Fruit fly (Drosophila melanogaster): ENCODE data around the gene twit.
A peak's percentile ranks its signal among the peaks of the same experiment; 100 is the strongest.

twit gene

DNA sequence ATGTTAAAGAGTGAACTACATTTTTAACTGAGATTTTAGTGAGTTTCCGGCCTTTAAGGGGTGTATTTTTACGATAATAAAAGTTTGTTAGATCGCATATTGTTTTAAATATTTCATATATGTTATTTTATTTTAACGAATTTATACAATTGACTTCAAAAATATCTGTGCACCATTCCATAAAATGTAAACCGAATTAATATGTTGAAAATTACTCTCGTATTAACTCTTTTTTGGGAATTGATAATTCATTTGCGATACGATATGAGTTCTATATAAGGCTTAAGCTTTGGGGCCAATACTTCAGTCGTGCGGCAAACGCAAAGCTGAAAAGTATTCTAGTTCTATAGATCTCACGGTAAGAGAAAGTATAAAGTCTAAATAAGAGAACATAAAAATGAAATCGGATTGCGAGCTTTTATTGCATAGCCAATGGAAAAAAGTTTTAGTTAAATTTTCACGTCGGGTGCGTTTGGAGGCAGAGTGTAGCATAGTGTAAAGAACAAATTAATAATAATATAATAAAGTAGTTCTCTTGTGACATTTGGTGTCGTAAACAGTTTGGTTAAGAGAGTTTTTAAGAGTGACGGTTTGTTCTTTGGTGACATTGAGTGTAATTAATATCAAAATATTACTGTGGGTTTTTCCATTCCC, 28.1 kb upstream of the twit start (continued):
- TF ChIP-seq gsb (GFP tag; IDR thresholded peaks at IDR 0.05) = no peak
- TF ChIP-seq chn (GFP tag; optimal IDR thresholded peaks at IDR 0.05) = no peak
- no peak for TF ChIP-seq btn (GFP tag; optimal IDR thresholded peaks at IDR 0.05)
- no peak for TF ChIP-seq tna (GFP tag; IDR thresholded peaks at IDR 0.05; ENCODE audit: partially characterized antibody)
- TF ChIP-seq CG6683 (GFP tag; optimal IDR thresholded peaks at IDR 0.05) = no peak
- no peak for TF ChIP-seq corto (GFP tag; optimal IDR thresholded peaks at IDR 0.05)
- TF ChIP-seq sim (GFP tag; IDR thresholded peaks at IDR 0.05) = no peak
- no peak for TF ChIP-seq phol (tag; optimal IDR thresholded peaks at IDR 0.05)

DNA sequence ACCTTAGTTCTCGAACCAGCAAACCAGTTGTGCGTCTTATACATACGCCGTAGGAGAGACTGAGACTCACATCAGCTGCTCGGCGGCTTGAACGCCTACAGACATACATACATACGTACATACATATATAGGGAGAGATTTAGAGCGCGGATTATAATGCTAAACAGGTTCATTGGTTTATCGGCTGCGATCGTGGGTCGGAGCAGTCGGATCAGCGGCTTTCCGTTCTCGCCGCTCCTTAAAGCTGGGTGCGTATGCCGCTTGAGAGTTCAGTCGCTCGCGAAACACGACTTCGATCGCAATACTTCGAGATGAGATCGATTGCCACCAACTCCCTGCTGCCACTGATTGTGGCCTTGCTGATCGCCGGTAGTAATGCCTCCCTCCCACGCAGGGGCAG, 27.1 kb upstream of the twit start:
- TF ChIP-seq gce (GFP tag; IDR thresholded peaks at IDR 0.05) (no peak), CG11696 (GFP tag; IDR thresholded peaks at IDR 0.05) (no peak), Vsx1 (GFP tag; optimal IDR thresholded peaks at IDR 0.05) (no peak), mld (GFP tag; IDR thresholded peaks at IDR 0.05; ENCODE audit: partially characterized antibody) (no peak), trem (tag; optimal IDR thresholded peaks at IDR 0.05) (no peak), ase (GFP tag; IDR thresholded peaks at IDR 0.05) (no peak), toy (GFP tag; IDR thresholded peaks at IDR 0.05) (no peak), usp (GFP tag; optimal IDR thresholded peaks at IDR 0.05) (no peak), CG18619 (GFP tag; optimal IDR thresholded peaks at IDR 0.05) (no peak), ftz-f1 (GFP tag; optimal IDR thresholded peaks at IDR 0.05) (no peak), CG30020 (tag; optimal IDR thresholded peaks at IDR 0.05) (no peak), gem (tag; optimal IDR thresholded peaks at IDR 0.05) (no peak), chm (GFP tag; IDR thresholded peaks at IDR 0.05) (no peak), pan (optimal IDR thresholded peaks at IDR 0.05) (no peak), pan (GFP tag; optimal IDR thresholded peaks at IDR 0.05 in 1 of 2, IDR thresholded peaks at IDR 0.05 in 1 of 2) (no peak), yki (optimal IDR thresholded peaks at IDR 0.05) (no peak), nmo (GFP tag; optimal IDR thresholded peaks at IDR 0.05) (no peak), CG10431 (GFP tag; optimal IDR thresholded peaks at IDR 0.05) (no peak), disco-r (GFP tag; optimal IDR thresholded peaks at IDR 0.05) (no peak), Dref (GFP tag; IDR thresholded peaks at IDR 0.05) (no peak), inv (GFP tag; IDR thresholded peaks at IDR 0.05; ENCODE audit: partially characterized antibody) (no peak), CkIIα-i1 (GFP tag; IDR thresholded peaks at IDR 0.05) (no peak), CG13424 (tag; optimal IDR thresholded peaks at IDR 0.05) (no peak), oc (tag; optimal IDR thresholded peaks at IDR 0.05) (peak; percentile 71), CG43689 (GFP tag; IDR thresholded peaks at IDR 0.05) (no peak), bab2 (GFP tag; optimal IDR thresholded peaks at IDR 0.05) (no peak), CG14667 (GFP tag; IDR thresholded peaks at IDR 0.05) (no peak), C15 (GFP tag; IDR thresholded peaks at IDR 0.05) (no peak), Chrac-16 (GFP tag; optimal IDR thresholded peaks at IDR 0.05) (no peak), her (GFP tag; optimal IDR thresholded peaks at IDR 0.05) (no peak), grau (tag; optimal IDR thresholded peaks at IDR 0.05) (no peak), Sox100B (GFP tag; optimal IDR thresholded peaks at IDR 0.05) (no peak), CG14014 (GFP tag; IDR thresholded peaks at IDR 0.05) (no peak), CG7839 (tag; optimal IDR thresholded peaks at IDR 0.05) (no peak), HLH54F (GFP tag; optimal IDR thresholded peaks at IDR 0.05) (no peak), dimm (GFP tag; IDR thresholded peaks at IDR 0.05) (no peak), Atf-2 (GFP tag; optimal IDR thresholded peaks at IDR 0.05) (no peak), HLHmδ (GFP tag; optimal IDR thresholded peaks at IDR 0.05) (peak; percentile 28), CG12942 (GFP tag; optimal IDR thresholded peaks at IDR 0.05) (no peak), CG3838 (GFP tag; optimal IDR thresholded peaks at IDR 0.05) (no peak), Dfd (GFP tag; optimal IDR thresholded peaks at IDR 0.05) (no peak), otp (GFP tag; IDR thresholded peaks at IDR 0.05) (no peak), sna (GFP tag; IDR thresholded peaks at IDR 0.05; ENCODE audit: partially characterized antibody) (no peak)

Measured in whole organism, embryonic.